Worm (Caenorhabditis elegans): ENCODE data around the gene T20B12.4.
"Not testable (repeated sequence)": the region's sequence is repeated elsewhere in the genome, so short reads cannot be mapped to it uniquely, and the experiment has no call there.

Gene T20B12.4

ce11 chrIII:7329155-7329732 lies 38.3 kb upstream of the T20B12.4 start, which contains the start of gene lab-2 (continued):
- TF ChIP-seq C06A6.2 (GFP tag; conservative IDR thresholded peaks at IDR 0.05) (0 out of 2 replicates have a peak, but pooled peaks have one; percentile 10), lin-40 (tag; optimal IDR thresholded peaks at IDR 0.05) (peak; percentile 18), unc-62 (GFP tag; optimal IDR thresholded peaks at IDR 0.05) (no peak), snpc-4 (GFP tag; optimal IDR thresholded peaks at IDR 0.05) (no peak), snpc-4 (tag; optimal IDR thresholded peaks at IDR 0.05) (no peak), ztf-22 (GFP tag; optimal IDR thresholded peaks at IDR 0.05) (no peak), rec-8 (tag; optimal IDR thresholded peaks at IDR 0.05) (no peak), ceh-79 (tag; optimal IDR thresholded peaks at IDR 0.05) (no peak), pha-4 (tag; optimal IDR thresholded peaks at IDR 0.05) (no peak), atf-7 (tag; optimal IDR thresholded peaks at IDR 0.05) (peak; percentile 27), ceh-91 (GFP tag; IDR thresholded peaks at IDR 0.05) (no peak), cebp-2 (GFP tag; IDR thresholded peaks at IDR 0.05) (no peak), hrde-1 (tag; optimal IDR thresholded peaks at IDR 0.05; ENCODE audit: borderline replicate concordance) (no peak)

DNA sequence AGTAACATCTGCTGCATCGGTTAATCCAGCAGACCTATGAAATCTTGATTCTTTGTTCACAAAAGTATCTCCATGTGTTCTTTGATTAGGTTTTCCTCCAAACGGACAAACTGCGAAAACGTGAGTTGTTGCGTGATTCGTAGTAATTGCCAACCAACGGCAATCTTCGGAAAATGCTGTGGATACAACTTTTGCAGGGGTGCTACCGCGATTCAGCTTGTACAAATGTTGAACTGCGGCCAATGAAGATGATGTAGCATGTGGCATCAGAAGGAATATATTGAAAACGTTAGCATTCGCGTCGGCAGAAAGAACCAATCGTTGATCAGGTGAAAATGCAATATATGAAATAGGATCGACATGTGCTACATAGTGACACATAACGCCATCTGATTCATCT lies 35.8 kb upstream of the T20B12.4 start:
- TF ChIP-seq rpc-1 (optimal IDR thresholded peaks at IDR 0.05) (no peak), rpc-1 (tag; optimal IDR thresholded peaks at IDR 0.05) (no peak), F52B5.7 (tag; optimal IDR thresholded peaks at IDR 0.05) (no peak), K11D2.4 (GFP tag; IDR thresholded peaks at IDR 0.05) (no peak), ztf-28 (GFP tag; IDR thresholded peaks at IDR 0.05) (no peak), lir-1 (GFP tag; conservative IDR thresholded peaks at IDR 0.05) (no peak), nhr-120 (GFP tag; IDR thresholded peaks at IDR 0.05) (no peak), atf-7 (tag; optimal IDR thresholded peaks at IDR 0.05) (no peak), B0035.1 (tag; optimal IDR thresholded peaks at IDR 0.05) (no peak), dpff-1 (tag; optimal IDR thresholded peaks at IDR 0.05) (no peak), aptf-2 (GFP tag; conservative IDR thresholded peaks at IDR 0.05) (no peak), unc-62 (GFP tag; optimal IDR thresholded peaks at IDR 0.05) (no peak)

- TF ChIP-seq hmg-1.2 (GFP tag; IDR thresholded peaks at IDR 0.05) (peak; percentile 76), cebp-1 (GFP tag; IDR thresholded peaks at IDR 0.05) (peak; percentile 66; the same call in 1 of the 2 replicates), cebp-1 (tag; optimal IDR thresholded peaks at IDR 0.05) (peak; percentile 83), snpc-1.1 (tag; optimal IDR thresholded peaks at IDR 0.05; ENCODE audit: insufficient read depth) (peak; percentile 19), attf-6 (GFP tag; IDR thresholded peaks at IDR 0.05) (peak; percentile 23; the same call in 1 of the 2 replicates), Y53G8AR.9 (GFP tag; conservative IDR thresholded peaks at IDR 0.05) (peak; percentile 48; the same call in 1 of the 2 replicates), nfyb-1 (GFP tag; IDR thresholded peaks at IDR 0.05) (peak; percentile 44; the same call in 1 of the 2 replicates), snpc-4 (tag; optimal IDR thresholded peaks at IDR 0.05) (peak in 3 of 4 experiments; percentile 52 to 71 (median 69)), nhr-80 (tag; optimal IDR thresholded peaks at IDR 0.05) (peak; percentile 21), ekl-4 (GFP tag; IDR thresholded peaks at IDR 0.05) (0 out of 2 replicates have a peak, but pooled peaks have one; percentile 31), Y95B8A.8 (GFP tag; IDR thresholded peaks at IDR 0.05) (0 out of 2 replicates have a peak, but pooled peaks have one; percentile 47), mcd-1 (GFP tag; IDR thresholded peaks at IDR 0.05) (peak; percentile 31; the same call in 1 of the 2 replicates), pbrm-1 (GFP tag; IDR thresholded peaks at IDR 0.05) (0 out of 2 replicates have a peak, but pooled peaks have one; percentile 12)
- not testable (repeated sequence) for TF ChIP-seq snpc-4 (GFP tag; optimal IDR thresholded peaks at IDR 0.05)
These were observed 33.5 kb upstream of the T20B12.4 start for ce11 chrIII:7333906-7334531.

Data from whole organism, young adult.